Worm (Caenorhabditis elegans) whole organism, late embryonic: ENCODE results near the gene ZC477.3.
A peak's percentile ranks its signal among the peaks of the same experiment; 100 is the strongest.

Experiments used
- C08G9.2 ChIP-seq: sonication (generic microtip); optimal IDR thresholded peaks from 2 replicates; lab custom pipeline; 2016; ENCODE audit warnings: mild to moderate bottlenecking, missing genetic modification characterization, moderate library complexity, missing compliant biosample characterization
- C38D4.7 ChIP-seq: fragments of 200-800 bp; sonication (Bioruptor generic); optimal IDR thresholded peaks from 2 replicates; lab custom pipeline; 2018; ENCODE audit warnings: mild to moderate bottlenecking, missing genetic modification characterization, moderate library complexity, missing compliant biosample characterization
- K09A11.1 ChIP-seq: sonication (generic microtip); optimal IDR thresholded peaks from 2 replicates; lab custom pipeline; 2017; ENCODE audit warnings: antibody characterized with exemption, mild to moderate bottlenecking, missing genetic modification characterization, missing compliant biosample characterization; ENCODE audit not compliant: insufficient read depth
- T23F11.4 ChIP-seq: fragments of 200-800 bp; sonication (Bioruptor generic); optimal IDR thresholded peaks from 2 replicates; lab custom pipeline; 2018; ENCODE audit warnings: mild to moderate bottlenecking, missing genetic modification characterization, missing compliant biosample characterization
- Y22D7AL.16 ChIP-seq: sonication (generic microtip); optimal IDR thresholded peaks from 2 replicates; lab custom pipeline; 2016; ENCODE audit warnings: missing genetic modification characterization, missing compliant biosample characterization
- ama-1 ChIP-seq: fragments of 150-350 bp; optimal IDR thresholded peaks from 2 replicates; lab custom pipeline; 2014
- ceh-19 ChIP-seq: fragments of 200-800 bp; sonication (Bioruptor generic); optimal IDR thresholded peaks from 2 replicates; lab custom pipeline; 2018; ENCODE audit warnings: mild to moderate bottlenecking, missing genetic modification characterization, missing compliant biosample characterization
- ceh-31 ChIP-seq: sonication (generic microtip); optimal IDR thresholded peaks from 2 replicates; lab custom pipeline; 2016; ENCODE audit warnings: missing genetic modification characterization, missing compliant biosample characterization
- ceh-34 ChIP-seq: sonication (generic microtip); optimal IDR thresholded peaks from 2 replicates; lab custom pipeline; 2016; ENCODE audit warnings: mild to moderate bottlenecking, missing genetic modification characterization, missing compliant biosample characterization
- ceh-48 ChIP-seq: sonication (generic microtip); optimal IDR thresholded peaks from 2 replicates; lab custom pipeline; 2016; ENCODE audit warnings: missing genetic modification characterization, inconsistent platforms, missing compliant biosample characterization
- ceh-6 ChIP-seq: fragments of 200-800 bp; sonication (Bioruptor generic); optimal IDR thresholded peaks from 2 replicates; lab custom pipeline; 2018; ENCODE audit warnings: mild to moderate bottlenecking, missing genetic modification characterization, missing compliant biosample characterization
- che-1 ChIP-seq: sonication (generic microtip); optimal IDR thresholded peaks from 2 replicates; lab custom pipeline; 2016; ENCODE audit warnings: mild to moderate bottlenecking, missing genetic modification characterization, missing compliant biosample characterization
- elt-2 ChIP-seq: sonication (generic microtip); optimal IDR thresholded peaks from 2 replicates; lab custom pipeline; 2016; ENCODE audit warnings: missing genetic modification reagents, missing genetic modification characterization, missing compliant biosample characterization
- ets-4 ChIP-seq: sonication (generic microtip); optimal IDR thresholded peaks from 2 replicates; lab custom pipeline; 2016; ENCODE audit warnings: missing genetic modification characterization, missing compliant biosample characterization
- hlh-15 ChIP-seq: sonication (generic microtip); optimal IDR thresholded peaks from 2 replicates; lab custom pipeline; 2016; ENCODE audit warnings: missing genetic modification characterization, missing compliant biosample characterization
- hlh-6 ChIP-seq: sonication (generic microtip); optimal IDR thresholded peaks from 2 replicates; lab custom pipeline; 2016; ENCODE audit warnings: missing genotype, missing genetic modification characterization, missing compliant biosample characterization
- hlh-8 ChIP-seq: sonication (generic microtip); optimal IDR thresholded peaks from 2 replicates; lab custom pipeline; 2016; ENCODE audit warnings: missing genotype, missing genetic modification characterization, missing compliant biosample characterization
- lim-6 ChIP-seq: sonication (generic microtip); optimal IDR thresholded peaks from 2 replicates; lab custom pipeline; 2016; ENCODE audit warnings: missing genetic modification characterization, missing compliant biosample characterization
- madf-2 ChIP-seq: sonication (generic microtip); optimal IDR thresholded peaks from 2 replicates; lab custom pipeline; 2017; ENCODE audit warnings: missing genetic modification characterization, missing compliant biosample characterization
- mec-3 ChIP-seq: sonication (generic microtip); optimal IDR thresholded peaks from 2 replicates; lab custom pipeline; 2016; ENCODE audit warnings: borderline replicate concordance, missing genetic modification characterization, missing compliant biosample characterization
- nfya-1 ChIP-seq: sonication (generic microtip); optimal IDR thresholded peaks from 2 replicates; lab custom pipeline; 2017; ENCODE audit warnings: missing genetic modification characterization, mild to moderate bottlenecking, missing compliant biosample characterization, antibody characterized with exemption, moderate library complexity
- pag-3 ChIP-seq: sonication (generic microtip); optimal IDR thresholded peaks from 2 replicates; lab custom pipeline; 2016; ENCODE audit warnings: missing compliant biosample characterization, missing genetic modification characterization, borderline replicate concordance
- pat-9 ChIP-seq: fragments of 200-800 bp; sonication (Bioruptor generic); optimal IDR thresholded peaks from 2 replicates; lab custom pipeline; 2018; ENCODE audit warnings: mild to moderate bottlenecking, missing genetic modification characterization, moderate library complexity, missing compliant biosample characterization
- pqm-1 ChIP-seq: sonication (generic microtip); optimal IDR thresholded peaks from 2 replicates; lab custom pipeline; 2016; ENCODE audit warnings: missing genetic modification characterization, missing compliant biosample characterization
- pros-1 ChIP-seq: fragments of 150-350 bp; optimal IDR thresholded peaks from 2 replicates; lab custom pipeline; 2014; ENCODE audit warnings: missing biosample characterization, missing genetic modification reagents, missing genetic modification characterization
- ref-2 ChIP-seq: sonication (generic microtip); optimal IDR thresholded peaks from 2 replicates; lab custom pipeline; 2016; ENCODE audit warnings: missing genetic modification characterization, missing compliant biosample characterization
- rnt-1 ChIP-seq: sonication (generic microtip); optimal IDR thresholded peaks from 2 replicates; lab custom pipeline; 2016; ENCODE audit warnings: missing genetic modification characterization, missing compliant biosample characterization
- syd-9 ChIP-seq: sonication (generic microtip); optimal IDR thresholded peaks from 2 replicates; lab custom pipeline; 2016; ENCODE audit warnings: mild to moderate bottlenecking, missing genetic modification characterization, moderate library complexity, missing compliant biosample characterization
- unc-55 ChIP-seq: sonication (generic microtip); optimal IDR thresholded peaks from 2 replicates; lab custom pipeline; 2017; ENCODE audit warnings: missing biosample characterization, missing genetic modification reagents, missing genetic modification characterization
- zip-5 ChIP-seq: sonication (generic microtip); optimal IDR thresholded peaks from 2 replicates; lab custom pipeline; 2016; ENCODE audit warnings: missing genetic modification characterization, missing compliant biosample characterization

Gene ZC477.3

DNA sequence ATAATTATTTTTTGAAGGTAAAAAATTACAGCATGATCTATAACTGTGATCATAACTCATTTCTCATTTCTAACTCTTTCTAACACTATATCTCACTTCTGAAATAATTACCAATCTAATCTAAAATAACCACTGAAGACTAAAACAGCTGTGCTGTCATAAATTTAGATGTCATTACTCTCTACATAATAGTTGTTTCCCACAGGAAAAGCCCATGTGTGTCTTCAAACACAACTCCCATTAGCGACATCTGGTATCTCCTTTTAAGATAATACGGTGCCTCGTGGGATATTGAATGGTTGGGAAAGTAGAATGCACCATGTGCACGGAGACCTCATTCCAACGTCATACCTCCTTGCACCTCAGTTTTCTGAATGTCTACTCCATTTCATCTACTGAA is 38.3 kb upstream of the ZC477.3 start, which contains the start of gene Y43B11AL.1:
Gene Y43B11AL.1 (plus strand): TSS at position 301 of the 400 bp plus-strand sequence.
- TF ChIP-seq ceh-48 (tag; lab: Kevin White, UChicago), result no peak
- TF ChIP-seq pag-3 (tag; lab: Kevin White, UChicago), result no peak
- TF ChIP-seq syd-9 (tag; lab: Kevin White, UChicago), result no peak

DNA sequence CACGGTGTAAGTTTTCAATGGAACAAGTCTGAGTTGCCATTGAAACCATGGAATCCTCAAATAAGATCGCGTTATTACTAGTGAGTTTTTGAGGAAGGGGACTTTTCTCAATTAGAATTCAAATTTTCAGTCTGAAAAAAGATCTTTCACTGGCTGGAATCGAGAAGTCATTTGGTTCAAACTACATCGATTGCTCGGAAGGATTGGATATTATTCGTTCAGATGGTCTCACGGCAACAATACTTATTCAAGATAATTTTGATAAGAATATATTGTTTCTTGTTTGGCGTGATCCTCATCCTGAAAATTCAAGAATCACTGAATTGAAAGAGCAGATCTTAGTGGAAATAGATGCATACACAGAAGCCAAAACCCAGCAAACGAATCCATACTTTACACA is 35.8 kb upstream of the ZC477.3 start:
- TF ChIP-seq zip-5, result no peak
- TF ChIP-seq C08G9.2 (tag; lab: Kevin White, UChicago), result no peak

DNA sequence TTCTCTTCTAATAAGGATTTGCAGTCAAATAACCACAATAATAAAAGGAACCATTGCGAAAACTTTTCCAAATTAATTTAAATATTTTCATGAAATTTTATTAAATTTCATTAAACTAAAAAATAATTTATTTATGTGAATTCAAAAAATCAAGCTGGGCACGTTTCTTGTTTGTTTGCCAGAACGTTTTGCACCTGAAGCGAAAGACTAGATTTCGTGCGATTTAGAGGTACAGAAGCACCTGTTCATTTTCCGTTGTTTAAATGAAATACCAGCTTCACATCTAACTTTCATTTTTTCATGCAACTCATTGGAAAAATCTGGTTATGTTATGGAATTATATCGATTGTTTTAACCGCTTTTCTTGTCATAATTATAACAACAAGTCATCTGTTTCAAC is 31.2 kb upstream of the ZC477.3 start, which contains the start of gene srg-48:
Gene srg-48 (plus strand): TSS at position 301 of the 400 bp plus-strand sequence.
- TF ChIP-seq hlh-8 (tag; lab: Kevin White, UChicago) (no peak), elt-2 (tag; lab: Kevin White, UChicago) (no peak), ets-4 (tag; lab: Kevin White, UChicago) (no peak), lim-6 (tag; lab: Kevin White, UChicago) (no peak), Y22D7AL.16 (tag; lab: Kevin White, UChicago) (no peak), unc-55 (GFP tag; lab: Kevin White, UChicago) (no peak), T23F11.4 (GFP tag; lab: Kevin White, UChicago) (no peak), hlh-6 (tag; lab: Kevin White, UChicago) (no peak), rnt-1 (tag; lab: Kevin White, UChicago) (no peak), ref-2 (tag; lab: Kevin White, UChicago) (no peak), C38D4.7 (GFP tag; lab: Kevin White, UChicago) (no peak), hlh-15 (tag; lab: Kevin White, UChicago) (no peak), ceh-6 (GFP tag; lab: Kevin White, UChicago) (no peak), ceh-31 (tag; lab: Kevin White, UChicago) (no peak)

DNA sequence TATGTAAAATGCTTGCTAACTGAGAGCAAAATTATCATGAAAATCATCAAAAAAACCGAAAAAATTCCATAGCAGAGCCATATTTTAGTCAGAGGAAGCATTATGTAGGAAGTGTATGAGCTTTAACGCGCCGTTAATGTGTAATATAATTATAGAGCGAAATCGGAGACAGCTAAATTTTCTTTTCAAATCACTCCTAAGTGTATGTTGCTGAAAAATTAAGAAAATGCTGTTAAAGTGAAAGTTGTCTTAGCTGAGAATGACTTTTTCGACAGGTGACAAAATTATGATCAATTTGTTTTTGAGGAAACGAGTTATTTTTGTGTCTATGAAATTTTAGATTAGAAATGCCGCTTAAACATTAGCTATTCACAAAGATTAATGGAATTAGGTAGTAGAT is 28.2 kb upstream of the ZC477.3 start, which contains the start of gene srg-50:
Gene srg-50 (minus strand): TSS at position 101 of the 400 bp plus-strand sequence.
- TF ChIP-seq ceh-19 (GFP tag; lab: Kevin White, UChicago), result no peak
- no peak for TF ChIP-seq syd-9 (tag; lab: Kevin White, UChicago)

DNA sequence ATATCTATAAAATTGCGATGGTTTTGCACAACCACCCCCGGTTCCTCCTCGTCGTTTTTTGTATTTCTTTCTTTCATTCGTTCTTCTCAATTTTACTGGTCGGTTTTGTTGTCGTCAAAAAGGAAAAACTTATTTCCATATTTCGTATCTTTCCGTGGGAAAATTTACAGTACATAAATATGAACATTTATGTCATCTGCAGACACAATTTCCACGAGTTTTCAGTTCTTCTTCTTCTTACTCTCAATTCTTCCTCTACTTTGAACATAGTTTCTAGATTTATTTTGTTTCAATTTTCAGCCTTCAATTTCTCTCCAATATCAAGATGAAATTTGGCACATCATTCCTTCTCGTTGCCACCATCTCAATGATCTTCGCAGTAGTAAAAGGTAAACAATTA is 22.1 kb upstream of the ZC477.3 start, which contains the start of gene Y43B11AR.1:
Gene Y43B11AR.1 (plus strand): TSS at position 301 of the 400 bp plus-strand sequence.
- TF ChIP-seq pros-1 (tag; lab: Kevin White, UChicago) (no peak), pat-9 (no peak), ceh-34 (tag; lab: Kevin White, UChicago) (no peak)

DNA sequence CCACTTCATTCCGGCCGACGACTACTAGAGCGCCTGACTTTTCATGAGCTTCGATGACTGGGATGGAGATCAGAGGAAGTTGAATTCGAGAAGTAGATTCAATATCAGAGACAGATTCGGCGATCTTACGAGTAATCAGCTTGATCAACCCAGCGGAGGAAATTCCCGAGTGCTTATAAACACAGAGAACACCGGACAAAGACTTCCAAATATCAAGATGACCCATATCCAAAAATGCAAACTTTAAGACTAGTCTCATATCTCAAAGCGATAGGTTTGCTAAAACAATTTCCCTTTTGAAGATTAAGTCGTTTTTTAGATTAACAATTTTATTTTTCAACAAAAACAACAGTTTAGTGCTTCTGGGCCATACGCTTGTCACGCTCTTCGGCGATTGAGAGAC is 19.9 kb upstream of the ZC477.3 start, which contains the start of gene Y43B11AR.3:
Gene Y43B11AR.3 (minus strand): TSS at position 335 of the 403 bp plus-strand sequence.
- TF ChIP-seq ama-1 (peak; percentile 44), che-1 (no peak)

DNA sequence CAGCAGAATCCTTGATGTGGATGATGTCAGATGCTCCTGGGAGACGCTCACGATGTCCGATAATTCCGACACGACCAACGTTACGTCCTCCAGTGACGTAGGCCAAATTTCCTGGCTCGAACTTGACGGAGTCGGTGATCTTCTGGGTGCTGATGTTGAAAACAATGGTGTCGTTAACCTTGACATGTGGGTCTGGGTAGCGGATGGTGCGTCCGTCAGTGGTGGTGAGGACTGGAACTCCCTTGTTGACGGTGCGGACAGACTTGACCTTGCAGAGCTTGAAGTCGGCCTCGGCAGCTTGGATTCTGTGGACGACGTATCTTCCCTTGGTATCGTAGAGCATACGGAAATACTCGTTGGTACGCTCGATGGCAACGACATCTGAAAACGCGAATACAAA is 19.3 kb upstream of the ZC477.3 start:
- TF ChIP-seq K09A11.1 (tag; lab: Kevin White, UChicago) (no peak), che-1 (no peak), pqm-1 (tag; lab: Kevin White, UChicago) (no peak), nfya-1 (tag; lab: Kevin White, UChicago) (no peak), ceh-34 (tag; lab: Kevin White, UChicago) (no peak), mec-3 (no peak), lim-6 (tag; lab: Kevin White, UChicago) (no peak), madf-2 (tag; lab: Kevin White, UChicago) (no peak)
